Fruit fly (Drosophila melanogaster): ENCODE measurements around the gene Pi3K92E.

Pi3K92E gene

DNA sequence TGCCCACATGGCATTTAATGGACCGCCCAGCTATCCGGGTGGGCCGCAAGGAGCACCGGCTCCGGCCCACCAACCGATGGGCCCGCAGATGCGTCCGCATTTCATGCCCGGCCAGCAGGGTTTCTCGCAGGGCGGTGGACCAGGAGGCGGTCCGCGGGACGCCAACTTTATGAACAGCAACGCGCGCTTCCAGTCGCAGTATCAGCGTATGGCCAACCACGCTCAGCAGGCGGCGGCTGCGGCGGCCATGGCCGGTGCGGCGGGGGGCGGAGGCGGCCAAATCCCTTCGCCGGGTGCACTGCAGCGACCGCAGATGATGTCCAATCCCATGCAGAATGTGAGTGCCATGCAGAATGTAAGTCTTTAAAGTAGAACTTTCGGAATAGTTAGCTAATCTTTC is 26.3 kb downstream of the Pi3K92E start (continued):
- TF ChIP-seq insv (GFP tag; optimal IDR thresholded peaks at IDR 0.05), result no peak
- TF ChIP-seq CG6254 (GFP tag; optimal IDR thresholded peaks at IDR 0.05), result no peak

DNA sequence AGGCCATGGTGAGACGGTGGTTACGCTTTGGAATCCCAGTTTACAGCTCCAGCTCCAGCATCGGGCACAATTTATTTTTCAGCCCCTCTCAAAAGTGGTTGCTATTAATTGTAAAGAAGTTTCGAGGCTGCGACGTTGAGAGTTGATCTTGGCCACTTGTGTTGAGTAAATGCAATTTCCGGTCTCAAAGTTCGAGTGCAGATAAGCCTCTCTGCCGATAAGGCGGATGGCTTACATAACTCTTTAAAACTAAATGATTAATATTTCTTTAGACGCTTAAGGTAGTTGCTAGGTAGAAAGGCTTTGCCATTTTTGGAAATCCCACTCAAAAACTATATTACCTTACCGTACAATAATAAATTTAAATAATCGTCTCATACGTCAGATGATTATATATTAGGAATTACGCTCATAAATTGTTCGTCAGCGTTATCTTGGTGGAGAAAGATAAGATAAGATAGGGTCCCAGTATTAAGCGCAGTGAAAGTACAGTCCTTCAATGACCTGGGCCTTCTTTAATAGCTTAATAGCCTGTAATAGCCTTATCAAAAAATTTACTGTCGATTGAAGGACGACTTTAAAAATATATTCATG is 28.9 kb downstream of the Pi3K92E start:
- TF ChIP-seq Med (GFP tag), result peak; percentile 24
- no peak for TF ChIP-seq gfzf (GFP tag; optimal IDR thresholded peaks at IDR 0.05)
- TF ChIP-seq dan (GFP tag; IDR thresholded peaks at IDR 0.05), result no peak
- TF ChIP-seq CG11504 (tag; optimal IDR thresholded peaks at IDR 0.05), result no peak
- no peak for TF ChIP-seq CG9932 (GFP tag; IDR thresholded peaks at IDR 0.05)
- TF ChIP-seq ara (GFP tag; IDR thresholded peaks at IDR 0.05), result no peak
- TF ChIP-seq Pdp1 (GFP tag; optimal IDR thresholded peaks at IDR 0.05), result peak in 1 of 2 experiments; percentile 80
- TF ChIP-seq otp (GFP tag; IDR thresholded peaks at IDR 0.05), result no peak
- TF ChIP-seq ci (GFP tag; IDR thresholded peaks at IDR 0.05), result peak; percentile 13; the same call in 1 of the 3 replicates
- peak; percentile 51 for TF ChIP-seq nom (GFP tag; optimal IDR thresholded peaks at IDR 0.05)
- 0 out of 2 replicates have a peak, but pooled peaks have one; percentile 12 for TF ChIP-seq sens-2 (GFP tag; IDR thresholded peaks at IDR 0.05)
- no peak for TF ChIP-seq danr (GFP tag; IDR thresholded peaks at IDR 0.05)
- TF ChIP-seq cwo (GFP tag; optimal IDR thresholded peaks at IDR 0.05), result no peak
- TF ChIP-seq CG4854 (GFP tag; optimal IDR thresholded peaks at IDR 0.05), result no peak
- no peak for TF ChIP-seq HLH54F (GFP tag; optimal IDR thresholded peaks at IDR 0.05)
- no peak for TF ChIP-seq CG8388 (GFP tag; optimal IDR thresholded peaks at IDR 0.05)
- TF ChIP-seq exex (tag; optimal IDR thresholded peaks at IDR 0.05), result peak; percentile 87
- TF ChIP-seq H15 (GFP tag; IDR thresholded peaks at IDR 0.05), result no peak

DNA sequence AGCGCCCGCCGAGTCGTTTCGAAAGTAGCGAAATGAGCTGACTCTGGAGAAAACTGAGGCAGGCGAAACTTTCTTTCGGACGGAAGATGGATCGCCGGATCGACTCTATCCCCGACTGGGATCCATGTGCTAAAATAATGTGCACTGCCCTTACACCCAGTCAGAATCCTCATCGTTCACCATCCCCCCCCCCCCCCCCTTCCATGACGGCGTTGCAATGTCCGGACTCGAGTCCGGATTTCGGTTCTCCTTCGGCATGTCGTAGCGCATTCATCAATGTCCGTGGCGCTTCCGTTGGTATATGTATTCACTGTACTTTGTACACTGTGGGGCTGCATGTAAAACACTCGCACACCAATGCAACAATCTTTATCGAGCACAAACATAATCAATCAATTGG is 29.5 kb downstream of the Pi3K92E start:
- 0 out of 4 replicates have a peak, but pooled peaks have one; percentile 24 for TF ChIP-seq chinmo (GFP tag; IDR thresholded peaks at IDR 0.05; ENCODE audit: partially characterized antibody)
- TF ChIP-seq cg (GFP tag; optimal IDR thresholded peaks at IDR 0.05), result peak; percentile 20
- TF ChIP-seq Six4 (GFP tag; optimal IDR thresholded peaks at IDR 0.05), result no peak
- TF ChIP-seq CG2199 (GFP tag; IDR thresholded peaks at IDR 0.05), result no peak
- no peak for TF ChIP-seq CG10543 (GFP tag; optimal IDR thresholded peaks at IDR 0.05)
- TF ChIP-seq ssp (GFP tag; IDR thresholded peaks at IDR 0.05), result no peak
- TF ChIP-seq wor (GFP tag; IDR thresholded peaks at IDR 0.05), result no peak
- peak; percentile 35; the same call in 1 of the 2 replicates for TF ChIP-seq crol (GFP tag; IDR thresholded peaks at IDR 0.05)
- no peak for TF ChIP-seq Nf-YB (GFP tag; optimal IDR thresholded peaks at IDR 0.05)
- TF ChIP-seq grau (tag; optimal IDR thresholded peaks at IDR 0.05), result peak; percentile 38
- TF ChIP-seq sr (GFP tag; IDR thresholded peaks at IDR 0.05), result no peak
- no peak for TF ChIP-seq en (GFP tag; optimal IDR thresholded peaks at IDR 0.05)
- TF ChIP-seq hth (optimal IDR thresholded peaks at IDR 0.05), result no peak
- no peak for TF ChIP-seq CG11247 (GFP tag; IDR thresholded peaks at IDR 0.05)
- TF ChIP-seq CG12942 (GFP tag; optimal IDR thresholded peaks at IDR 0.05), result no peak
- TF ChIP-seq pfk (GFP tag; optimal IDR thresholded peaks at IDR 0.05), result no peak
- no peak for TF ChIP-seq Stat92E (GFP tag; optimal IDR thresholded peaks at IDR 0.05)
- no peak for TF ChIP-seq Bgb (GFP tag; IDR thresholded peaks at IDR 0.05; ENCODE audit: partially characterized antibody)
- no peak for TF ChIP-seq D (optimal IDR thresholded peaks at IDR 0.05)
- TF ChIP-seq D (GFP tag; optimal IDR thresholded peaks at IDR 0.05), result no peak
- peak; percentile 9 for TF ChIP-seq Med (GFP tag)
- no peak for TF ChIP-seq Hr78 (GFP tag; optimal IDR thresholded peaks at IDR 0.05)
- TF ChIP-seq Blimp-1 (GFP tag; optimal IDR thresholded peaks at IDR 0.05), result no peak
- TF ChIP-seq mam (GFP tag; optimal IDR thresholded peaks at IDR 0.05), result no peak
- TF ChIP-seq Hr39 (optimal IDR thresholded peaks at IDR 0.05), result peak; percentile 45

All from whole organism, embryonic.